Fruit fly (Drosophila melanogaster) whole organism, embryonic: ENCODE data around the gene CG13898.

ENCODE experiments used
- Asciz ChIP-seq: fragments of 200-800 bp; sonication (Bioruptor generic); optimal IDR thresholded peaks from 2 replicates; lab custom pipeline; 2017; ENCODE audit warnings: missing biosample characterization, mild to moderate bottlenecking, missing genetic modification characterization, missing genetic modification reagents
- Atf6 ChIP-seq: fragments of 200-800 bp; sonication (Bioruptor generic); IDR thresholded peaks from 2 replicates; pipeline ENCODE4 v1.3.6; 2022; ENCODE audit warnings: missing biosample characterization, missing genetic modification characterization
- Blimp-1 ChIP-seq: fragments of 200-800 bp; sonication (Bioruptor generic); optimal IDR thresholded peaks from 3 replicates; lab custom pipeline; 2018; ENCODE audit warnings: missing biosample characterization, missing genetic modification characterization, mild to moderate bottlenecking, moderate library complexity, missing genetic modification reagents
- CG11085 ChIP-seq: fragments of 200-800 bp; sonication (Bioruptor generic); IDR thresholded peaks from 2 replicates; pipeline ENCODE4 v1.3.6; 2022; ENCODE audit warnings: missing biosample characterization, missing genetic modification characterization
- CG12236 ChIP-seq: fragments of 200-800 bp; sonication (Bioruptor generic); optimal IDR thresholded peaks from 2 replicates; lab custom pipeline; 2016; ENCODE audit warnings: missing biosample characterization, missing genetic modification characterization
- CG12659 ChIP-seq: fragments of 200-800 bp; sonication (Bioruptor generic); optimal IDR thresholded peaks from 3 replicates; lab custom pipeline; 2017; ENCODE audit warnings: mild to moderate bottlenecking, missing biosample characterization, missing genetic modification reagents, missing genetic modification characterization
- CG2712 ChIP-seq: fragments of 200-800 bp; optimal IDR thresholded peaks from 3 replicates; lab custom pipeline; 2019; ENCODE audit warnings: missing biosample characterization, mild to moderate bottlenecking, missing genetic modification characterization, moderate library complexity
- CG31441 ChIP-seq: fragments of 200-800 bp; sonication (Bioruptor generic); IDR thresholded peaks from 2 replicates; pipeline ENCODE4 v1.3.6; 2022; ENCODE audit warnings: missing biosample characterization, missing genetic modification characterization
- CG32532 ChIP-seq: fragments of 200-800 bp; sonication (Bioruptor generic); IDR thresholded peaks from 2 replicates; pipeline ENCODE4 v1.3.6; 2022; ENCODE audit warnings: missing biosample characterization, missing genetic modification characterization
- CG3407 ChIP-seq: fragments of 200-800 bp; sonication (Bioruptor generic); optimal IDR thresholded peaks from 2 replicates; lab custom pipeline; 2018; ENCODE audit warnings: missing biosample characterization, mild to moderate bottlenecking, missing genetic modification characterization
- CG34224 ChIP-seq: fragments of 200-800 bp; sonication (Bioruptor generic); IDR thresholded peaks from 3 replicates; pipeline ENCODE4 v1.3.6; 2022; ENCODE audit warnings: missing biosample characterization, missing genetic modification characterization; ENCODE audit not compliant: partially characterized antibody
- CG4617 ChIP-seq: fragments of 200-800 bp; sonication (Bioruptor generic); optimal IDR thresholded peaks from 3 replicates; lab custom pipeline; 2016; ENCODE audit warnings: missing biosample characterization, missing genetic modification characterization, borderline replicate concordance
- CG7745 ChIP-seq: fragments of 200-800 bp; sonication (Bioruptor generic); optimal IDR thresholded peaks from 2 replicates; lab custom pipeline; 2018; ENCODE audit warnings: missing biosample characterization, mild to moderate bottlenecking, missing genetic modification characterization, moderate library complexity
- CG7839 ChIP-seq: fragments of 200-800 bp; sonication (Bioruptor generic); optimal IDR thresholded peaks from 3 replicates; lab custom pipeline; 2018; ENCODE audit warnings: missing biosample characterization, mild to moderate bottlenecking, missing genetic modification characterization, moderate library complexity
- Chrac-16 ChIP-seq: fragments of 200-800 bp; sonication (Bioruptor generic); optimal IDR thresholded peaks from 3 replicates; lab custom pipeline; 2016; ENCODE audit warnings: missing biosample characterization, missing genetic modification characterization
- Dad ChIP-seq: fragments of 200-800 bp; sonication (Bioruptor generic); optimal IDR thresholded peaks from 3 replicates; lab custom pipeline; 2016; ENCODE audit warnings: missing biosample characterization, missing genetic modification characterization
- Dref ChIP-seq: fragments of 200-800 bp; sonication (Bioruptor generic); IDR thresholded peaks from 2 replicates; pipeline ENCODE4 v1.3.6; 2022; ENCODE audit warnings: missing biosample characterization, missing genetic modification characterization
- Eip74EF ChIP-seq, 2 experiments: fragments of 200-800 bp in 1 of 2; fragments of >200 bp in 1 of 2; sonication (Bioruptor generic) in 1 of 2; optimal IDR thresholded peaks; 2 replicates each; lab custom pipeline; 2017 to 2019; ENCODE audit warnings: missing biosample characterization in 2 of 2, missing genetic modification characterization in 2 of 2, mild to moderate bottlenecking in 1 of 2, moderate library complexity in 1 of 2
- Fer1 ChIP-seq: fragments of 200-800 bp; sonication (Bioruptor generic); optimal IDR thresholded peaks from 2 replicates; lab custom pipeline; 2017; ENCODE audit warnings: missing biosample characterization, mild to moderate bottlenecking, missing genetic modification characterization
- Fer3 ChIP-seq: fragments of 200-800 bp; sonication (Bioruptor generic); optimal IDR thresholded peaks from 2 replicates; lab custom pipeline; 2018; ENCODE audit warnings: missing biosample characterization, mild to moderate bottlenecking, missing genetic modification characterization, moderate library complexity
- HmgZ ChIP-seq: fragments of 200-800 bp; sonication (Bioruptor generic); optimal IDR thresholded peaks from 2 replicates; lab custom pipeline; 2018; ENCODE audit warnings: missing biosample characterization, mild to moderate bottlenecking, missing genetic modification characterization
- Hsf ChIP-seq: fragments of 200-800 bp; sonication (Bioruptor generic); optimal IDR thresholded peaks from 3 replicates; lab custom pipeline; 2016; ENCODE audit warnings: missing biosample characterization, missing genetic modification characterization
- Kr ChIP-seq: fragments of 200-800 bp; sonication (Bioruptor generic); optimal IDR thresholded peaks from 2 replicates; lab custom pipeline; 2017; ENCODE audit warnings: missing biosample characterization, mild to moderate bottlenecking, missing genetic modification characterization
- Myb ChIP-seq: fragments of 200-800 bp; sonication (Bioruptor generic); optimal IDR thresholded peaks from 2 replicates; lab custom pipeline; 2016; ENCODE audit warnings: missing biosample characterization, missing genetic modification characterization
- PHDP ChIP-seq: fragments of 200-800 bp; sonication (Bioruptor generic); optimal IDR thresholded peaks from 3 replicates; lab custom pipeline; 2018; ENCODE audit warnings: missing biosample characterization, mild to moderate bottlenecking, missing genetic modification characterization, moderate library complexity
- Sox100B ChIP-seq: fragments of 200-800 bp; sonication (Bioruptor generic); optimal IDR thresholded peaks from 3 replicates; lab custom pipeline; 2018; ENCODE audit warnings: missing biosample characterization, mild to moderate bottlenecking, missing genetic modification characterization
- Xrp1 ChIP-seq: fragments of 200-800 bp; sonication (Bioruptor generic); IDR thresholded peaks from 2 replicates; pipeline ENCODE4 v1.3.6; 2022; ENCODE audit warnings: missing biosample characterization, missing genetic modification characterization
- aop ChIP-seq: fragments of 200-800 bp; sonication (Bioruptor generic); IDR thresholded peaks from 2 replicates; pipeline ENCODE4 v1.3.6; 2022; ENCODE audit warnings: missing biosample characterization, missing genetic modification characterization
- br ChIP-seq: fragments of >200 bp; optimal IDR thresholded peaks from 2 replicates; lab custom pipeline; 2017
- cg ChIP-seq: fragments of 200-800 bp; sonication (Bioruptor generic); optimal IDR thresholded peaks from 3 replicates; lab custom pipeline; 2019; ENCODE audit warnings: missing biosample characterization, mild to moderate bottlenecking, missing genetic modification characterization, moderate library complexity
- chinmo ChIP-seq: fragments of 200-800 bp; sonication (Bioruptor generic); IDR thresholded peaks from 4 replicates; pipeline ENCODE4 v1.3.6; 2022; ENCODE audit warnings: missing biosample characterization, missing genetic modification characterization; ENCODE audit not compliant: partially characterized antibody
- dmrt11E ChIP-seq: fragments of 200-800 bp; sonication (Bioruptor generic); optimal IDR thresholded peaks from 3 replicates; lab custom pipeline; 2018; ENCODE audit warnings: missing biosample characterization, mild to moderate bottlenecking, missing genetic modification characterization, moderate library complexity
- dysf ChIP-seq: fragments of 200-800 bp; sonication (Bioruptor generic); IDR thresholded peaks from 3 replicates; pipeline ENCODE4 v1.3.6; 2022; ENCODE audit warnings: missing biosample characterization, missing genetic modification characterization
- esg ChIP-seq: fragments of 200-800 bp; sonication (Bioruptor generic); conservative IDR thresholded peaks from 2 replicates; pipeline ENCODE4 v1.3.6; 2022; ENCODE audit warnings: missing biosample characterization, missing genetic modification characterization
- fd96Cb ChIP-seq: fragments of 200-800 bp; sonication (Bioruptor generic); optimal IDR thresholded peaks from 2 replicates; lab custom pipeline; 2018; ENCODE audit warnings: missing biosample characterization, mild to moderate bottlenecking, missing genetic modification characterization, moderate library complexity
- grau ChIP-seq: fragments of 200-800 bp; optimal IDR thresholded peaks from 3 replicates; lab custom pipeline; 2019; ENCODE audit warnings: missing biosample characterization, mild to moderate bottlenecking, missing genetic modification characterization, moderate library complexity
- hkb ChIP-seq, 2 experiments: fragments of 200-800 bp in 1 of 2; fragments of >200 bp in 1 of 2; sonication (Bioruptor generic) in 1 of 2; IDR thresholded peaks in 1 of 2; optimal IDR thresholded peaks in 1 of 2; 2 replicates each; pipeline versions ENCODE4 v1.3.6 to Lab custom; 2017 to 2022; ENCODE audit warnings: missing biosample characterization in 1 of 2, missing genetic modification characterization in 1 of 2
- mam ChIP-seq: fragments of 200-800 bp; sonication (Bioruptor generic); optimal IDR thresholded peaks from 3 replicates; lab custom pipeline; 2016; ENCODE audit warnings: missing biosample characterization, missing genetic modification characterization
- mirr ChIP-seq: fragments of 200-800 bp; sonication (Bioruptor generic); optimal IDR thresholded peaks from 3 replicates; lab custom pipeline; 2018; ENCODE audit warnings: missing biosample characterization, mild to moderate bottlenecking, missing genetic modification characterization
- nerfin-2 ChIP-seq: fragments of 200-800 bp; sonication (Bioruptor generic); IDR thresholded peaks from 2 replicates; pipeline ENCODE4 v1.3.6; 2022; ENCODE audit warnings: missing biosample characterization, missing genetic modification characterization; ENCODE audit not compliant: partially characterized antibody
- nmo ChIP-seq: fragments of 200-800 bp; sonication (Bioruptor generic); optimal IDR thresholded peaks from 2 replicates; lab custom pipeline; 2018; ENCODE audit warnings: missing biosample characterization, mild to moderate bottlenecking, missing genetic modification characterization, moderate library complexity
- oc ChIP-seq: fragments of 200-800 bp; sonication (Bioruptor generic); optimal IDR thresholded peaks from 2 replicates; lab custom pipeline; 2018; ENCODE audit warnings: missing biosample characterization, mild to moderate bottlenecking, missing genetic modification characterization, moderate library complexity
- pho ChIP-seq: fragments of 200-800 bp; sonication (Bioruptor generic); optimal IDR thresholded peaks from 2 replicates; lab custom pipeline; 2016; ENCODE audit warnings: missing biosample characterization, missing genetic modification characterization
- row ChIP-seq: fragments of 200-800 bp; sonication (Bioruptor generic); IDR thresholded peaks from 3 replicates; pipeline ENCODE4 v1.3.6; 2022; ENCODE audit warnings: missing biosample characterization, missing genetic modification characterization
- sc ChIP-seq, 3 experiments: fragments of >200 bp in 2 of 3; fragments of 200-800 bp in 1 of 3; sonication (Bioruptor generic) in 1 of 3; optimal IDR thresholded peaks; 2 replicates in 2 of 3; 3 replicates in 1 of 3; lab custom pipeline; 2017; ENCODE audit warnings: mild to moderate bottlenecking in 1 of 3, missing biosample characterization in 1 of 3, missing genetic modification characterization in 1 of 3, missing genetic modification reagents in 1 of 3
- sob ChIP-seq: fragments of 200-800 bp; sonication (Bioruptor generic); IDR thresholded peaks from 2 replicates; pipeline ENCODE4 v1.3.6; 2022; ENCODE audit warnings: missing biosample characterization, missing genetic modification characterization
- tup ChIP-seq: fragments of 200-800 bp; sonication (Bioruptor generic); optimal IDR thresholded peaks from 2 replicates; lab custom pipeline; 2016; ENCODE audit warnings: missing biosample characterization, mild to moderate bottlenecking, missing genetic modification characterization, moderate library complexity
- vvl ChIP-seq: fragments of 200-800 bp; sonication (Bioruptor generic); IDR thresholded peaks from 2 replicates; pipeline ENCODE4 v1.3.6; 2022; ENCODE audit warnings: missing biosample characterization, missing genetic modification characterization

CG13898 gene

dm6 chr3L:818438-819138, 14.7 kb upstream of the CG13898 start (continued):
- TF ChIP-seq CG12236 (GFP tag; lab: Kevin White, UChicago) (no peak), CG3407 (GFP tag; lab: Kevin White, UChicago) (no peak), Kr (GFP tag; lab: Kevin White, UChicago) (no peak), CG4617 (GFP tag; lab: Kevin White, UChicago) (no peak), PHDP (no peak), row (GFP tag; lab: Robert Waterston, UW) (peak; percentile 30; the same call in 2 of the 3 replicates), Fer3 (no peak), Dad (GFP tag; lab: Kevin White, UChicago) (no peak), dysf (GFP tag; lab: Robert Waterston, UW) (peak; percentile 21; the same call in 1 of the 3 replicates), Asciz (GFP tag; lab: Kevin White, UChicago) (peak; percentile 1), sc (optimal IDR thresholded peaks at IDR 0.05; lab: Kevin White, UChicago) (no peak), sc (GFP tag; optimal IDR thresholded peaks at IDR 0.05; lab: Kevin White, UChicago) (no peak), chinmo (GFP tag; lab: Robert Waterston, UW) (0 out of 4 replicates have a peak, but pooled peaks have one; percentile 61), Myb (GFP tag; lab: Kevin White, UChicago) (no peak), Dref (GFP tag; lab: Robert Waterston, UW) (peak; percentile 31; the same call in 1 of the 2 replicates), hkb (optimal IDR thresholded peaks at IDR 0.05; lab: Kevin White, UChicago) (no peak), hkb (GFP tag; IDR thresholded peaks at IDR 0.05; lab: Robert Waterston, UW) (peak; percentile 23; the same call in 1 of the 2 replicates), cg (GFP tag; lab: Kevin White, UChicago) (no peak), vvl (GFP tag; lab: Robert Waterston, UW) (peak; percentile 40), Hsf (GFP tag; lab: Kevin White, UChicago) (no peak), mirr (no peak), Chrac-16 (GFP tag; lab: Kevin White, UChicago) (no peak), Fer1 (GFP tag; lab: Kevin White, UChicago) (no peak), fd96Cb (tag; lab: Kevin White, UChicago) (peak; percentile 13), Eip74EF (GFP tag; optimal IDR thresholded peaks at IDR 0.05; lab: Kevin White, UChicago) (no peak), CG2712 (tag; lab: Kevin White, UChicago) (peak; percentile 14), mam (no peak), CG7839 (tag; lab: Kevin White, UChicago) (peak; percentile 28), HmgZ (no peak), Xrp1 (GFP tag; lab: Robert Waterston, UW) (0 out of 2 replicates have a peak, but pooled peaks have one; percentile 17), Blimp-1 (GFP tag; lab: Kevin White, UChicago) (peak; percentile 29), tup (GFP tag; lab: Kevin White, UChicago) (no peak), nmo (GFP tag; lab: Kevin White, UChicago) (no peak), br (lab: Kevin White, UChicago) (no peak), CG34224 (GFP tag; lab: Robert Waterston, UW) (no peak), sob (GFP tag; lab: Robert Waterston, UW) (no peak), oc (tag; lab: Kevin White, UChicago) (peak; percentile 29), CG12659 (GFP tag; lab: Kevin White, UChicago) (peak; percentile 11), dmrt11E (tag; lab: Kevin White, UChicago) (no peak), nerfin-2 (GFP tag; lab: Robert Waterston, UW) (no peak), CG32532 (GFP tag; lab: Robert Waterston, UW) (peak; percentile 27; the same call in 1 of the 2 replicates), Atf6 (GFP tag; lab: Robert Waterston, UW) (no peak), esg (GFP tag; lab: Robert Waterston, UW) (no peak), CG31441 (GFP tag; lab: Robert Waterston, UW) (no peak; the same call in 1 of the 2 replicates), pho (GFP tag; lab: Kevin White, UChicago) (no peak), CG7745 (tag; lab: Kevin White, UChicago) (no peak), grau (peak; percentile 20), aop (GFP tag; lab: Robert Waterston, UW) (no peak), Sox100B (GFP tag; lab: Kevin White, UChicago) (peak; percentile 33), CG11085 (GFP tag; lab: Robert Waterston, UW) (no peak)
